Fruit fly (Drosophila melanogaster): ENCODE measurements around the gene CG15012.

- TF ChIP-seq Jra (GFP tag; optimal IDR thresholded peaks at IDR 0.05) (no peak), tai (GFP tag; optimal IDR thresholded peaks at IDR 0.05) (no peak), rgr (GFP tag; optimal IDR thresholded peaks at IDR 0.05) (no peak), h (GFP tag; optimal IDR thresholded peaks at IDR 0.05) (no peak)
These were observed 27.1 kb downstream of the CG15012 start for dm6 chr3L:4264963-4265362.

All from whole organism, wandering third instar larva.